Worm (Caenorhabditis elegans) whole organism, L4 larva: ENCODE data around the gene clec-184.
A peak's percentile ranks its signal among the peaks of the same experiment; 100 is the strongest.

Source experiments
- F37D6.2 ChIP-seq: sonication (generic microtip); optimal IDR thresholded peaks from 2 replicates; lab custom pipeline; 2016; ENCODE audit warnings: mild to moderate bottlenecking, missing genetic modification characterization, missing compliant biosample characterization
- F49E8.2 ChIP-seq: sonication (generic microtip); optimal IDR thresholded peaks from 2 replicates; lab custom pipeline; 2016; ENCODE audit warnings: missing compliant biosample characterization, mild to moderate bottlenecking, missing genetic modification characterization, borderline replicate concordance
- R02D3.7 ChIP-seq: fragments of 150-350 bp; sonication (generic microtip); optimal IDR thresholded peaks from 3 replicates; lab custom pipeline; 2014; ENCODE audit warnings: missing biosample characterization, missing genetic modification characterization
- T20F7.1 ChIP-seq: fragments of 200-800 bp; sonication (Bioruptor generic); optimal IDR thresholded peaks from 2 replicates; lab custom pipeline; 2018; ENCODE audit warnings: mild to moderate bottlenecking, missing genetic modification characterization, missing compliant biosample characterization
- T26A8.4 ChIP-seq: fragments of 200-800 bp; sonication (Bioruptor generic); IDR thresholded peaks from 2 replicates; pipeline ENCODE4 v1.3.6; 2022; ENCODE audit warnings: missing genetic modification characterization, missing compliant biosample characterization
- aha-1 ChIP-seq: fragments of 150-350 bp; peaks from one replicate; lab custom pipeline; 2014; ENCODE audit warnings: missing biosample characterization, missing genetic modification characterization
- arid-1 ChIP-seq: fragments of 200-800 bp; sonication (Bioruptor generic); conservative IDR thresholded peaks from 2 replicates; pipeline ENCODE4 v1.3.6; 2022; ENCODE audit warnings: missing genetic modification reagents, missing genetic modification characterization, missing compliant biosample characterization
- ceh-28 ChIP-seq: fragments of 150-350 bp; optimal IDR thresholded peaks from 2 replicates; lab custom pipeline; 2014; ENCODE audit warnings: missing biosample characterization, missing genetic modification reagents, missing genetic modification characterization
- ceh-32 ChIP-seq: sonication (generic microtip); optimal IDR thresholded peaks from 2 replicates; lab custom pipeline; 2016; ENCODE audit warnings: mild to moderate bottlenecking, missing genetic modification characterization, missing compliant biosample characterization; ENCODE audit not compliant: poor library complexity
- ceh-62 ChIP-seq: sonication (generic microtip); optimal IDR thresholded peaks from 2 replicates; lab custom pipeline; 2017; ENCODE audit warnings: missing biosample characterization, missing genetic modification characterization
- cey-2 ChIP-seq: sonication (generic microtip); optimal IDR thresholded peaks from 3 replicates; lab custom pipeline; 2017; ENCODE audit warnings: missing genetic modification characterization, mild to moderate bottlenecking, missing compliant biosample characterization, antibody characterized with exemption, borderline replicate concordance; ENCODE audit not compliant: insufficient read depth
- daf-16 ChIP-seq, 3 experiments: sonication (generic microtip); optimal IDR thresholded peaks; 2 replicates each; lab custom pipeline; 2016 to 2017; ENCODE audit warnings: missing genetic modification characterization in 3 of 3, missing genetic modification reagents in 3 of 3, mild to moderate bottlenecking in 2 of 3, missing compliant biosample characterization in 2 of 3, missing biosample characterization in 1 of 3, moderate library complexity in 1 of 3
- daf-8 ChIP-seq: fragments of 200-800 bp; sonication (Bioruptor generic); IDR thresholded peaks from 2 replicates; pipeline ENCODE4 v1.3.6; 2022; ENCODE audit warnings: missing genetic modification characterization, missing compliant biosample characterization
- dmd-8 ChIP-seq: fragments of 200-800 bp; sonication (Bioruptor generic); IDR thresholded peaks from 2 replicates; pipeline ENCODE4 v1.3.6; 2022; ENCODE audit warnings: missing genetic modification characterization, missing compliant biosample characterization
- dpl-1 ChIP-seq: fragments of 150-350 bp; optimal IDR thresholded peaks from 2 replicates; lab custom pipeline; 2014; ENCODE audit warnings: missing biosample characterization, missing genetic modification reagents, missing genetic modification characterization
- egl-27 ChIP-seq: sonication (generic microtip); optimal IDR thresholded peaks from 3 replicates; lab custom pipeline; 2017; ENCODE audit warnings: missing biosample characterization, missing genetic modification reagents, missing genetic modification characterization
- fkh-10 ChIP-seq: fragments of 150-350 bp; optimal IDR thresholded peaks from 2 replicates; lab custom pipeline; 2014; ENCODE audit warnings: missing biosample characterization, missing genetic modification reagents, missing genetic modification characterization
- fos-1 ChIP-seq: fragments of 150-350 bp; optimal IDR thresholded peaks from 2 replicates; lab custom pipeline; 2014; ENCODE audit warnings: missing biosample characterization, missing genetic modification characterization
- hmg-1.1 ChIP-seq: fragments of 200-800 bp; sonication (Bioruptor generic); IDR thresholded peaks from 2 replicates; pipeline ENCODE4 v1.3.6; 2022; ENCODE audit warnings: missing genetic modification reagents, missing genetic modification characterization, missing compliant biosample characterization
- jun-1 ChIP-seq: fragments of 150-350 bp; optimal IDR thresholded peaks from 2 replicates; lab custom pipeline; 2014; ENCODE audit warnings: missing biosample characterization, missing genetic modification reagents, missing genetic modification characterization
- lin-13 ChIP-seq: fragments of 150-350 bp; optimal IDR thresholded peaks from 2 replicates; lab custom pipeline; 2014; ENCODE audit warnings: missing biosample characterization, missing genetic modification reagents, missing genetic modification characterization
- lin-39 ChIP-seq: fragments of 150-350 bp; optimal IDR thresholded peaks from 2 replicates; lab custom pipeline; 2014; ENCODE audit warnings: missing biosample characterization, missing genetic modification reagents, missing genetic modification characterization
- madf-5 ChIP-seq, 2 experiments: fragments of 200-800 bp; sonication (Bioruptor generic); IDR thresholded peaks; 2 replicates each; pipeline ENCODE4 v1.3.6; 2022; ENCODE audit warnings: missing compliant biosample characterization in 2 of 2, missing genetic modification characterization in 2 of 2
- mdl-1 ChIP-seq, 2 experiments: fragments of 150-350 bp in 1 of 2; sonication (generic microtip) in 1 of 2; optimal IDR thresholded peaks; 2 replicates each; lab custom pipeline; 2014 to 2017; ENCODE audit warnings: missing biosample characterization in 2 of 2, missing genetic modification characterization in 2 of 2
- mdt-29 ChIP-seq: fragments of 200-800 bp; sonication (Bioruptor generic); IDR thresholded peaks from 2 replicates; pipeline ENCODE4 v1.3.6; 2022; ENCODE audit warnings: missing genetic modification reagents, missing genetic modification characterization, missing compliant biosample characterization
- mxl-2 ChIP-seq: fragments of 200-800 bp; sonication (Bioruptor generic); conservative IDR thresholded peaks from 2 replicates; pipeline ENCODE4 v1.3.6; 2022; ENCODE audit warnings: missing genetic modification reagents, missing genetic modification characterization, missing compliant biosample characterization
- mxl-3 ChIP-seq: fragments of 200-800 bp; sonication (Bioruptor generic); optimal IDR thresholded peaks from 2 replicates; lab custom pipeline; 2018; ENCODE audit warnings: mild to moderate bottlenecking, missing genetic modification characterization, missing compliant biosample characterization
- nhr-237 ChIP-seq: sonication (generic microtip); optimal IDR thresholded peaks from 2 replicates; lab custom pipeline; 2017; ENCODE audit warnings: missing biosample characterization, missing genetic modification characterization
- nhr-6 ChIP-seq: fragments of 150-350 bp; optimal IDR thresholded peaks from 2 replicates; lab custom pipeline; 2014; ENCODE audit warnings: missing biosample characterization, missing genetic modification characterization
- nhr-77 ChIP-seq: fragments of 150-350 bp; optimal IDR thresholded peaks from 2 replicates; lab custom pipeline; 2014; ENCODE audit warnings: missing biosample characterization, missing genetic modification characterization
- pha-4 ChIP-seq, 2 experiments: fragments of 150-350 bp in 1 of 2; fragments of 200-800 bp in 1 of 2; sonication (Bioruptor generic) in 1 of 2; IDR thresholded peaks in 1 of 2; optimal IDR thresholded peaks in 1 of 2; 2 replicates each; pipeline versions ENCODE4 v1.3.6 to Lab custom; 2014 to 2022; ENCODE audit warnings: missing genetic modification characterization in 2 of 2, missing genetic modification reagents in 2 of 2, missing biosample characterization in 1 of 2, missing compliant biosample characterization in 1 of 2
- pqm-1 ChIP-seq: sonication (generic microtip); optimal IDR thresholded peaks from 2 replicates; lab custom pipeline; 2017; ENCODE audit warnings: missing biosample characterization, missing genetic modification characterization
- saeg-2 ChIP-seq: fragments of 200-800 bp; sonication (Bioruptor generic); IDR thresholded peaks from 2 replicates; pipeline ENCODE4 v1.3.6; 2022; ENCODE audit warnings: missing genetic modification reagents, missing genetic modification characterization, missing compliant biosample characterization
- snpc-4 ChIP-seq: fragments of 150-350 bp; optimal IDR thresholded peaks from 2 replicates; lab custom pipeline; 2014; ENCODE audit warnings: missing biosample characterization, missing genetic modification characterization
- spr-1 ChIP-seq: sonication (generic microtip); optimal IDR thresholded peaks from 2 replicates; lab custom pipeline; 2016; ENCODE audit warnings: mild to moderate bottlenecking, missing genetic modification characterization, missing compliant biosample characterization
- tra-1 ChIP-seq: fragments of 200-800 bp; sonication (Bioruptor generic); IDR thresholded peaks from 2 replicates; pipeline ENCODE4 v1.3.6; 2022; ENCODE audit warnings: missing genetic modification reagents, missing genetic modification characterization, missing compliant biosample characterization
- unc-39 ChIP-seq: sonication (generic microtip); optimal IDR thresholded peaks from 2 replicates; lab custom pipeline; 2017; ENCODE audit warnings: missing biosample characterization, missing genetic modification characterization
- unc-62 ChIP-seq, 3 experiments: fragments of 150-350 bp in 1 of 3; sonication (generic microtip); optimal IDR thresholded peaks in 2 of 3; peaks in 1 of 3; 1 replicate in 1 of 3; 2 replicates in 2 of 3; lab custom pipeline; 2014 to 2017; ENCODE audit warnings: missing biosample characterization in 3 of 3, missing genetic modification characterization in 3 of 3, missing genetic modification reagents in 3 of 3, missing genotype in 1 of 3
- vab-7 ChIP-seq: fragments of 200-800 bp; sonication (Bioruptor generic); IDR thresholded peaks from 2 replicates; pipeline ENCODE4 v1.3.6; 2022; ENCODE audit warnings: missing genetic modification reagents, missing genetic modification characterization, missing compliant biosample characterization
- zag-1 ChIP-seq: fragments of 150-350 bp; optimal IDR thresholded peaks from 2 replicates; lab custom pipeline; 2014; ENCODE audit warnings: missing biosample characterization, missing genetic modification characterization
- zfp-2 ChIP-seq: sonication (generic microtip); optimal IDR thresholded peaks from 2 replicates; lab custom pipeline; 2016; ENCODE audit warnings: mild to moderate bottlenecking, missing genetic modification characterization, missing compliant biosample characterization
- zfp-3 ChIP-seq: fragments of 200-800 bp; sonication (Bioruptor generic); conservative IDR thresholded peaks from 2 replicates; pipeline ENCODE4 v1.3.6; 2022; ENCODE audit warnings: missing genetic modification reagents, missing genetic modification characterization, missing compliant biosample characterization
- zip-2 ChIP-seq: fragments of 150-350 bp; optimal IDR thresholded peaks from 2 replicates; lab custom pipeline; 2014; ENCODE audit warnings: missing biosample characterization, missing genetic modification characterization
- ztf-7 ChIP-seq: fragments of 150-350 bp; optimal IDR thresholded peaks from 2 replicates; lab custom pipeline; 2014; ENCODE audit warnings: missing biosample characterization, missing genetic modification characterization

The clec-184 gene

ce11 chrIV:12438359-12438758 is 5.9 kb downstream of the clec-184 start, which contains the start of gene clec-185:
Gene clec-185 (plus strand): TSS chrIV:12438659.
- no peak for TF ChIP-seq madf-5 (GFP tag; IDR thresholded peaks at IDR 0.05; lab: Robert Waterston, UW)
- TF ChIP-seq T20F7.1: no peak
- TF ChIP-seq mxl-3: no peak

ce11 chrIV:12441715-12442114 is 9.3 kb downstream of the clec-184 start, which contains the start of gene C25G4.17:
Gene C25G4.17 (plus strand): TSS chrIV:12442015.
- TF ChIP-seq egl-27 (tag; lab: Kevin White, UChicago) (no peak), ztf-7 (tag; lab: Kevin White, UChicago) (no peak), daf-16 (GFP tag; optimal IDR thresholded peaks at IDR 0.05; lab: Kevin White, UChicago) (no peak), daf-16 (tag; optimal IDR thresholded peaks at IDR 0.05; lab: Kevin White, UChicago) (no peak), nhr-77 (tag; lab: Kevin White, UChicago) (no peak), snpc-4 (no peak), zag-1 (no peak), fkh-10 (no peak), mdl-1 (tag; optimal IDR thresholded peaks at IDR 0.05; lab: Kevin White, UChicago) (no peak), daf-8 (GFP tag; lab: Robert Waterston, UW) (no peak), vab-7 (GFP tag; lab: Robert Waterston, UW) (no peak), jun-1 (tag; lab: Kevin White, UChicago) (no peak), tra-1 (no peak), zip-2 (tag; lab: Kevin White, UChicago) (no peak), zfp-2 (tag; lab: Kevin White, UChicago) (no peak), mxl-2 (GFP tag; lab: Robert Waterston, UW) (no peak), fos-1 (tag; lab: Kevin White, UChicago) (no peak), nhr-6 (tag; lab: Kevin White, UChicago) (no peak), ceh-62 (tag; lab: Kevin White, UChicago) (no peak), nhr-237 (tag; lab: Kevin White, UChicago) (no peak), mdt-29 (no peak)

ce11 chrIV:12443936-12444335 is 11.5 kb downstream of the clec-184 start, which contains the start of gene C25G4.2:
Gene C25G4.2 (minus strand): TSS chrIV:12444035.
- TF ChIP-seq aha-1 (tag; lab: Kevin White, UChicago): peak; percentile 96
- TF ChIP-seq cey-2: no peak

- TF ChIP-seq mxl-3 (no peak), snpc-4 (no peak), lin-39 (no peak), fos-1 (tag; lab: Kevin White, UChicago) (no peak), lin-13 (GFP tag; lab: Kevin White, UChicago) (no peak), arid-1 (GFP tag; lab: Robert Waterston, UW) (no peak), zag-1 (no peak), pqm-1 (no peak), T26A8.4 (GFP tag; lab: Robert Waterston, UW) (no peak), unc-62 (GFP tag; optimal IDR thresholded peaks at IDR 0.05 in 1 of 2; lab: Kevin White, UChicago) (no peak), unc-62 (tag; optimal IDR thresholded peaks at IDR 0.05; lab: Kevin White, UChicago) (no peak)
These were observed 13.1 kb downstream of the clec-184 start, which contains the start of gene C25G4.3 for ce11 chrIV:12445463-12445934. Gene C25G4.3 (minus strand): TSS chrIV:12445884.

- no peak for TF ChIP-seq zfp-3
- peak; percentile 45 for TF ChIP-seq dpl-1
- no peak for TF ChIP-seq spr-1 (tag; lab: Kevin White, UChicago)
- no peak for TF ChIP-seq saeg-2 (GFP tag; lab: Robert Waterston, UW)
- TF ChIP-seq F49E8.2: peak; percentile 20
- no peak for TF ChIP-seq pha-4 (GFP tag; IDR thresholded peaks at IDR 0.05; lab: Robert Waterston, UW)
- TF ChIP-seq pha-4 (tag; optimal IDR thresholded peaks at IDR 0.05; lab: Kevin White, UChicago): no peak
- peak; percentile 95 for TF ChIP-seq T20F7.1
- no peak for TF ChIP-seq dmd-8
- TF ChIP-seq ceh-32: no peak
- TF ChIP-seq hmg-1.1 (GFP tag; lab: Robert Waterston, UW): no peak
- no peak for TF ChIP-seq ceh-28 (tag; lab: Kevin White, UChicago)
- TF ChIP-seq zip-2 (tag; lab: Kevin White, UChicago): no peak
- TF ChIP-seq R02D3.7 (tag; lab: Kevin White, UChicago): no peak
- TF ChIP-seq egl-27 (tag; lab: Kevin White, UChicago): no peak
- no peak for TF ChIP-seq unc-39 (tag; lab: Kevin White, UChicago)
- TF ChIP-seq F37D6.2: no peak
These were observed 18.9 kb downstream of the clec-184 start, which contains the start of gene dpy-26 for ce11 chrIV:12451225-12451831. Gene dpy-26 (minus strand): TSS chrIV:12451335.
